Fruit fly (Drosophila melanogaster) whole organism, embryonic: ENCODE data around the gene Vps8.

Source experiments
- CG11560 ChIP-seq: fragments of 200-800 bp; sonication (Bioruptor generic); IDR thresholded peaks from 3 replicates; pipeline ENCODE4 v1.3.6; 2022; ENCODE audit warnings: missing biosample characterization, missing genetic modification characterization
- CG13894 ChIP-seq: fragments of 200-800 bp; sonication (Bioruptor generic); optimal IDR thresholded peaks from 3 replicates; lab custom pipeline; 2018; ENCODE audit warnings: missing biosample characterization, mild to moderate bottlenecking, missing genetic modification characterization, moderate library complexity
- CG18476 ChIP-seq: fragments of 200-800 bp; sonication (Bioruptor generic); optimal IDR thresholded peaks from 2 replicates; lab custom pipeline; 2016; ENCODE audit warnings: missing biosample characterization, mild to moderate bottlenecking, missing genetic modification characterization
- CG4404 ChIP-seq: fragments of 200-800 bp; sonication (Bioruptor generic); IDR thresholded peaks from 2 replicates; pipeline ENCODE4 v1.3.6; 2022; ENCODE audit warnings: missing biosample characterization, missing genetic modification characterization
- CG6654 ChIP-seq: fragments of 200-800 bp; sonication (Bioruptor generic); optimal IDR thresholded peaks from 2 replicates; lab custom pipeline; 2017; ENCODE audit warnings: missing biosample characterization, mild to moderate bottlenecking, missing genetic modification characterization
- abd-A ChIP-seq: fragments of 200-800 bp; sonication (Bioruptor generic); optimal IDR thresholded peaks from 3 replicates; lab custom pipeline; 2019; ENCODE audit warnings: missing biosample characterization, mild to moderate bottlenecking, missing genetic modification characterization, moderate library complexity
- gcm ChIP-seq: fragments of 200-800 bp; sonication (Bioruptor generic); optimal IDR thresholded peaks from 2 replicates; lab custom pipeline; 2019; ENCODE audit warnings: missing biosample characterization, mild to moderate bottlenecking, missing genetic modification characterization, moderate library complexity
- gro ChIP-seq: fragments of 200-800 bp; sonication (Bioruptor generic); optimal IDR thresholded peaks from 2 replicates; lab custom pipeline; 2016; ENCODE audit warnings: missing biosample characterization, missing genetic modification characterization
- h ChIP-seq: fragments of >200 bp; optimal IDR thresholded peaks from 2 replicates; lab custom pipeline; 2017
- slou ChIP-seq: fragments of 200-800 bp; sonication (Bioruptor generic); optimal IDR thresholded peaks from 3 replicates; lab custom pipeline; 2016; ENCODE audit warnings: missing biosample characterization, missing genetic modification characterization

DNA sequence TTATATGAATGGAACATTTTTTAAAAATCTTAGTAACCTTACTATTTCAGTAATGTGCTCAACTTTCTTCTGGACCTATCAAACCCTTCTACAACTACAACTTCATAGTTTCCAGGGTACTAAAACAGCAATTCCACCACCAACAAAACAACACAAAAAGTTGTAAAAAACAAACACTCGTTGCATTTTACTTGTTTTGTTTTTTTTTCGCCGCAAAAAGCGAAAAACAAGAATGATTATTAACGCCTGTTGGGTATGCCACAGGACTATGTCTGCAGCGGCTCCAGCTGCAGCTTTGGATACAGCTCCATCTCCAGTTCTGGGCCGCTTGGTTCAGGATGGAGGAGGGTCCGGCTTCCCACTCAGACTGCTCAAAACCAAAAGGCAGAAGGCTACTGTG is 47.4 kb downstream of the Vps8 start:
- TF ChIP-seq gcm (GFP tag; lab: Kevin White, UChicago) (no peak), h (no peak), CG18476 (no peak), CG4404 (GFP tag; lab: Robert Waterston, UW) (no peak), gro (GFP tag; lab: Kevin White, UChicago) (no peak), CG6654 (GFP tag; lab: Kevin White, UChicago) (no peak), slou (GFP tag; lab: Kevin White, UChicago) (no peak), CG13894 (tag; lab: Kevin White, UChicago) (no peak), CG11560 (tag; lab: Robert Waterston, UW) (no peak), abd-A (tag; lab: Kevin White, UChicago) (no peak)
